Fruit fly (Drosophila melanogaster) whole organism, embryonic: Measurements from ENCODE around the gene CG31886.

ENCODE experiments used
- Antp ChIP-seq: fragments of 200-800 bp; sonication (Bioruptor generic); optimal IDR thresholded peaks from 3 replicates; lab custom pipeline; 2016; ENCODE audit warnings: missing biosample characterization, missing genetic modification characterization
- CG10959 ChIP-seq: fragments of 200-800 bp; sonication (Bioruptor generic); IDR thresholded peaks from 2 replicates; pipeline ENCODE4 v1.3.6; 2022; ENCODE audit warnings: missing biosample characterization, missing genetic modification characterization
- CG12071 ChIP-seq: fragments of 200-800 bp; sonication (Bioruptor generic); optimal IDR thresholded peaks from 3 replicates; lab custom pipeline; 2018; ENCODE audit warnings: missing biosample characterization, mild to moderate bottlenecking, missing genetic modification characterization
- CG13296 ChIP-seq: fragments of 200-800 bp; sonication (Bioruptor generic); optimal IDR thresholded peaks from 3 replicates; lab custom pipeline; 2018; ENCODE audit warnings: missing biosample characterization, mild to moderate bottlenecking, missing genetic modification characterization
- CG14965 ChIP-seq: fragments of 200-800 bp; sonication (Bioruptor generic); optimal IDR thresholded peaks from 2 replicates; lab custom pipeline; 2016; ENCODE audit warnings: missing biosample characterization, missing genetic modification characterization, borderline replicate concordance
- CG15073 ChIP-seq: fragments of 200-800 bp; sonication (Bioruptor generic); optimal IDR thresholded peaks from 2 replicates; lab custom pipeline; 2016; ENCODE audit warnings: missing biosample characterization, missing genetic modification characterization
- CG15601 ChIP-seq: fragments of 200-800 bp; sonication (Bioruptor generic); optimal IDR thresholded peaks from 3 replicates; lab custom pipeline; 2019; ENCODE audit warnings: missing biosample characterization, mild to moderate bottlenecking, missing genetic modification characterization, moderate library complexity
- CG17328 ChIP-seq: fragments of 200-800 bp; sonication (Bioruptor generic); IDR thresholded peaks from 2 replicates; pipeline ENCODE4 v1.3.6; 2022; ENCODE audit warnings: missing biosample characterization, missing genetic modification characterization
- CG17568 ChIP-seq: fragments of 200-800 bp; sonication (Bioruptor generic); optimal IDR thresholded peaks from 2 replicates; lab custom pipeline; 2018; ENCODE audit warnings: missing biosample characterization, mild to moderate bottlenecking, missing genetic modification characterization, moderate library complexity
- CG30431 ChIP-seq: fragments of 200-800 bp; sonication (Bioruptor generic); optimal IDR thresholded peaks from 2 replicates; lab custom pipeline; 2017; ENCODE audit warnings: missing biosample characterization, missing genetic modification characterization
- CG31388 ChIP-seq: fragments of 200-800 bp; sonication (Bioruptor generic); optimal IDR thresholded peaks from 2 replicates; lab custom pipeline; 2016; ENCODE audit warnings: missing biosample characterization, missing genetic modification characterization
- CG3163 ChIP-seq: fragments of 200-800 bp; sonication (Bioruptor generic); optimal IDR thresholded peaks from 3 replicates; lab custom pipeline; 2016; ENCODE audit warnings: missing biosample characterization, missing genetic modification characterization
- CG32532 ChIP-seq: fragments of 200-800 bp; sonication (Bioruptor generic); IDR thresholded peaks from 2 replicates; pipeline ENCODE4 v1.3.6; 2022; ENCODE audit warnings: missing biosample characterization, missing genetic modification characterization
- CG7556 ChIP-seq: fragments of 200-800 bp; sonication (Bioruptor generic); optimal IDR thresholded peaks from 2 replicates; lab custom pipeline; 2017; ENCODE audit warnings: missing biosample characterization, mild to moderate bottlenecking, missing genetic modification characterization
- CG9609 ChIP-seq: fragments of 200-800 bp; sonication (Bioruptor generic); optimal IDR thresholded peaks from 3 replicates; lab custom pipeline; 2016; ENCODE audit warnings: missing biosample characterization, missing genetic modification characterization
- CG9797 ChIP-seq: fragments of 200-800 bp; sonication (Bioruptor generic); optimal IDR thresholded peaks from 3 replicates; lab custom pipeline; 2018; ENCODE audit warnings: missing biosample characterization, mild to moderate bottlenecking, missing genetic modification characterization
- CHES-1-like ChIP-seq: fragments of 200-800 bp; sonication (Bioruptor generic); optimal IDR thresholded peaks from 2 replicates; lab custom pipeline; 2016; ENCODE audit warnings: missing biosample characterization, missing genetic modification characterization
- Dad ChIP-seq: fragments of 200-800 bp; sonication (Bioruptor generic); optimal IDR thresholded peaks from 3 replicates; lab custom pipeline; 2016; ENCODE audit warnings: missing biosample characterization, missing genetic modification characterization
- Dip2 ChIP-seq: fragments of 200-800 bp; sonication (Bioruptor generic); IDR thresholded peaks from 2 replicates; pipeline ENCODE4 v1.3.6; 2022; ENCODE audit warnings: missing biosample characterization, missing genetic modification characterization
- Fer1 ChIP-seq: fragments of 200-800 bp; sonication (Bioruptor generic); optimal IDR thresholded peaks from 2 replicates; lab custom pipeline; 2017; ENCODE audit warnings: missing biosample characterization, mild to moderate bottlenecking, missing genetic modification characterization
- Gsc ChIP-seq: fragments of 200-800 bp; sonication (Bioruptor generic); IDR thresholded peaks from 2 replicates; pipeline ENCODE4 v1.3.6; 2022; ENCODE audit warnings: missing biosample characterization, missing genetic modification characterization
- H2.0 ChIP-seq: fragments of 200-800 bp; sonication (Bioruptor generic); IDR thresholded peaks from 2 replicates; pipeline ENCODE4 v1.3.6; 2022; ENCODE audit warnings: missing biosample characterization, missing genetic modification characterization
- Hr78 ChIP-seq, 2 experiments: fragments of 200-800 bp in 1 of 2; fragments of >200 bp in 1 of 2; sonication (Bioruptor generic) in 1 of 2; optimal IDR thresholded peaks; 2 replicates each; lab custom pipeline; 2017 to 2019; ENCODE audit warnings: missing biosample characterization in 2 of 2, missing genetic modification characterization in 2 of 2, mild to moderate bottlenecking in 1 of 2, moderate library complexity in 1 of 2
- Jarid2 ChIP-seq: fragments of 200-800 bp; sonication (Bioruptor generic); optimal IDR thresholded peaks from 3 replicates; lab custom pipeline; 2017; ENCODE audit warnings: mild to moderate bottlenecking, missing biosample characterization, missing genetic modification reagents, missing genetic modification characterization
- Opbp ChIP-seq: fragments of 200-800 bp; sonication (Bioruptor generic); IDR thresholded peaks from 3 replicates; pipeline ENCODE4 v1.3.6; 2022; ENCODE audit warnings: missing biosample characterization, missing genetic modification characterization; ENCODE audit not compliant: partially characterized antibody
- Sox102F ChIP-seq: fragments of 200-800 bp; sonication (Bioruptor generic); optimal IDR thresholded peaks from 2 replicates; lab custom pipeline; 2018; ENCODE audit warnings: missing biosample characterization, mild to moderate bottlenecking, missing genetic modification characterization, moderate library complexity
- Xbp1 ChIP-seq: fragments of 200-800 bp; sonication (Bioruptor generic); optimal IDR thresholded peaks from 3 replicates; lab custom pipeline; 2016; ENCODE audit warnings: missing biosample characterization, mild to moderate bottlenecking, missing genetic modification characterization
- corto ChIP-seq: fragments of 200-800 bp; sonication (Bioruptor generic); optimal IDR thresholded peaks from 2 replicates; lab custom pipeline; 2016; ENCODE audit warnings: missing biosample characterization, mild to moderate bottlenecking, missing genetic modification characterization, moderate library complexity
- crc ChIP-seq: fragments of 200-800 bp; sonication (Bioruptor generic); optimal IDR thresholded peaks from 2 replicates; lab custom pipeline; 2016; ENCODE audit warnings: missing biosample characterization, missing genetic modification characterization
- dmrt11E ChIP-seq: fragments of 200-800 bp; sonication (Bioruptor generic); optimal IDR thresholded peaks from 3 replicates; lab custom pipeline; 2018; ENCODE audit warnings: missing biosample characterization, mild to moderate bottlenecking, missing genetic modification characterization, moderate library complexity
- exex ChIP-seq: fragments of 200-800 bp; sonication (Bioruptor generic); optimal IDR thresholded peaks from 4 replicates; lab custom pipeline; 2018; ENCODE audit warnings: missing biosample characterization, mild to moderate bottlenecking, missing genetic modification characterization, moderate library complexity
- gce ChIP-seq: fragments of 200-800 bp; sonication (Bioruptor generic); IDR thresholded peaks from 3 replicates; pipeline ENCODE4 v1.3.6; 2022; ENCODE audit warnings: missing biosample characterization, missing genetic modification characterization
- gcm2 ChIP-seq: fragments of 200-800 bp; sonication (Bioruptor generic); optimal IDR thresholded peaks from 2 replicates; lab custom pipeline; 2016; ENCODE audit warnings: missing biosample characterization, missing genetic modification characterization
- grn ChIP-seq: fragments of 200-800 bp; sonication (Bioruptor generic); optimal IDR thresholded peaks from 3 replicates; lab custom pipeline; 2017; ENCODE audit warnings: missing biosample characterization, missing genetic modification characterization
- gt ChIP-seq: fragments of 200-800 bp; sonication (Bioruptor generic); IDR thresholded peaks from 2 replicates; pipeline ENCODE4 v1.3.6; 2022; ENCODE audit warnings: missing biosample characterization, missing genetic modification characterization
- hb ChIP-seq: fragments of 200-800 bp; sonication (Bioruptor generic); IDR thresholded peaks from 3 replicates; pipeline ENCODE4 v1.3.6; 2022; ENCODE audit warnings: missing biosample characterization, missing genetic modification characterization; ENCODE audit not compliant: partially characterized antibody
- hkb ChIP-seq, 2 experiments: fragments of 200-800 bp in 1 of 2; fragments of >200 bp in 1 of 2; sonication (Bioruptor generic) in 1 of 2; IDR thresholded peaks in 1 of 2; optimal IDR thresholded peaks in 1 of 2; 2 replicates each; pipeline versions ENCODE4 v1.3.6 to Lab custom; 2017 to 2022; ENCODE audit warnings: missing biosample characterization in 1 of 2, missing genetic modification characterization in 1 of 2
- inv ChIP-seq: fragments of 200-800 bp; sonication (Bioruptor generic); IDR thresholded peaks from 2 replicates; pipeline ENCODE4 v1.3.6; 2022; ENCODE audit warnings: missing biosample characterization, missing genetic modification characterization; ENCODE audit not compliant: partially characterized antibody
- jigr1 ChIP-seq: fragments of 200-800 bp; sonication (Bioruptor generic); IDR thresholded peaks from 3 replicates; pipeline ENCODE4 v1.3.6; 2022; ENCODE audit warnings: missing biosample characterization, missing genetic modification characterization
- maf-S ChIP-seq: fragments of 200-800 bp; sonication (Bioruptor generic); optimal IDR thresholded peaks from 2 replicates; lab custom pipeline; 2016; ENCODE audit warnings: missing biosample characterization, missing genetic modification characterization
- nerfin-2 ChIP-seq: fragments of 200-800 bp; sonication (Bioruptor generic); IDR thresholded peaks from 2 replicates; pipeline ENCODE4 v1.3.6; 2022; ENCODE audit warnings: missing biosample characterization, missing genetic modification characterization; ENCODE audit not compliant: partially characterized antibody
- pan ChIP-seq, 4 experiments: fragments of >200 bp in 3 of 4; fragments of 200-800 bp in 1 of 4; sonication (Bioruptor generic) in 1 of 4; optimal IDR thresholded peaks in 3 of 4; IDR thresholded peaks in 1 of 4; 2 replicates each; pipeline versions ENCODE4 v1.3.6 to Lab custom; 2017 to 2022; ENCODE audit warnings: missing biosample characterization in 2 of 4, missing genetic modification characterization in 2 of 4, mixed read lengths in 1 of 4
- sens-2 ChIP-seq: fragments of 200-800 bp; sonication (Bioruptor generic); IDR thresholded peaks from 2 replicates; pipeline ENCODE4 v1.3.6; 2022; ENCODE audit warnings: missing biosample characterization, missing genetic modification characterization
- so ChIP-seq: fragments of 200-800 bp; sonication (Bioruptor generic); IDR thresholded peaks from 3 replicates; pipeline ENCODE4 v1.3.6; 2022; ENCODE audit warnings: missing biosample characterization, missing genetic modification characterization
- tna ChIP-seq: fragments of 200-800 bp; sonication (Bioruptor generic); IDR thresholded peaks from 2 replicates; pipeline ENCODE4 v1.3.6; 2022; ENCODE audit warnings: missing biosample characterization, missing genetic modification characterization; ENCODE audit not compliant: partially characterized antibody
- vnd ChIP-seq: fragments of 200-800 bp; sonication (Bioruptor generic); IDR thresholded peaks from 3 replicates; pipeline ENCODE4 v1.3.6; 2022; ENCODE audit warnings: missing biosample characterization, missing genetic modification characterization; ENCODE audit not compliant: partially characterized antibody
- vvl ChIP-seq: fragments of 200-800 bp; sonication (Bioruptor generic); IDR thresholded peaks from 2 replicates; pipeline ENCODE4 v1.3.6; 2022; ENCODE audit warnings: missing biosample characterization, missing genetic modification characterization
- zen2 ChIP-seq: fragments of 200-800 bp; sonication (Bioruptor generic); IDR thresholded peaks from 3 replicates; pipeline ENCODE4 v1.3.6; 2022; ENCODE audit warnings: missing biosample characterization, missing genetic modification characterization; ENCODE audit not compliant: partially characterized antibody

Gene CG31886

DNA sequence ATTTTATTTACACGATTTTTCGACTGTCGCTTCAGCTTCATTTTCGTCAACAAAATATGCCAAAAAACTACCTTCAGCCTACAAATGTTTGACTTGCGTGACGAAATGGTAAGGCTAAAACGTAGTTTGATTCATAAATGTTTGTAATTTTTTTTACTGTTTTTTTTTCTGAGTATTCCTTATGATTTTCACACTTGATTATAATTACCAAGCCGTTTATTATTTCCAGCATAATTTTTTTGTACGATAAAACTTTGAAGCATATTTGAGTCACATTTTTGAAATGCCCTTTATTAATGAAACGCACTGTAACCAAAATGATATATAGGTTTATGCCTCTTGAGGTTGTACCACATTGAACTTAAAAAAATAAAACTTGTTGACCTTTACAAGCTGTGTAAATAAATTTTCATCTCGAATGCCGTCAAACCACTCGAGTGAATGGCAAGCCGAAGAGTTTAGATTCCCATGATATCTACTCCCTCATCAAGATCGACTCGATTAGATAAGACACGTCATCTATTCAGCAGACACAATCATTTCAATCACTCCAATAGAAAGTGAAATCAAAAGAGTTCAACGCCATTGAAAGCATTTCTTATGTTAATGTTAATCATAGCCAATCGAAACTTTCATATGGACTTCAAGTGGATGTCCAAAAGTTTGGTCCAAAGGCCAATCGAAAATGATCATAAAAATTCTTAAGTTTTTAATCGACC is 23.9 kb upstream of the CG31886 start (continued):
- TF ChIP-seq Fer1 (GFP tag; lab: Kevin White, UChicago) (peak; percentile 46), CG17568 (GFP tag; lab: Kevin White, UChicago) (no peak), gcm2 (GFP tag; lab: Kevin White, UChicago) (no peak), sens-2 (GFP tag; lab: Robert Waterston, UW) (0 out of 2 replicates have a peak, but pooled peaks have one; percentile 30), tna (no peak), so (GFP tag; lab: Robert Waterston, UW) (peak; percentile 70; the same call in 1 of the 3 replicates), Xbp1 (GFP tag; lab: Kevin White, UChicago) (peak; percentile 51), CG31388 (GFP tag; lab: Kevin White, UChicago) (no peak), Dad (GFP tag; lab: Kevin White, UChicago) (no peak), gt (GFP tag; lab: Robert Waterston, UW) (no peak), CG30431 (GFP tag; lab: Kevin White, UChicago) (no peak), inv (GFP tag; lab: Robert Waterston, UW) (no peak), CG9797 (GFP tag; lab: Kevin White, UChicago) (no peak), pan (optimal IDR thresholded peaks at IDR 0.05; lab: Kevin White, UChicago) (no peak), pan (GFP tag; optimal IDR thresholded peaks at IDR 0.05 in 1 of 2, IDR thresholded peaks at IDR 0.05 in 1 of 2) (peak in 1 of 2 experiments; percentile 60), dmrt11E (tag; lab: Kevin White, UChicago) (no peak), jigr1 (GFP tag; lab: Robert Waterston, UW) (no peak), nerfin-2 (GFP tag; lab: Robert Waterston, UW) (no peak), CG12071 (GFP tag; lab: Kevin White, UChicago) (no peak), Sox102F (peak; percentile 69), maf-S (GFP tag; lab: Kevin White, UChicago) (peak; percentile 44), crc (GFP tag; lab: Kevin White, UChicago) (no peak), CG10959 (GFP tag; lab: Robert Waterston, UW) (no peak), zen2 (GFP tag; lab: Robert Waterston, UW) (no peak), Hr78 (GFP tag; optimal IDR thresholded peaks at IDR 0.05; lab: Kevin White, UChicago) (peak in 1 of 2 experiments; percentile 67), CG14965 (GFP tag; lab: Kevin White, UChicago) (no peak), CG9609 (no peak), Dip2 (GFP tag; lab: Robert Waterston, UW) (no peak), H2.0 (GFP tag; lab: Robert Waterston, UW) (peak; percentile 15; the same call in 1 of the 2 replicates), corto (GFP tag; lab: Kevin White, UChicago) (no peak), Jarid2 (no peak), CG15601 (no peak), CG3163 (no peak), CG32532 (GFP tag; lab: Robert Waterston, UW) (peak; percentile 50; the same call in 1 of the 2 replicates), exex (tag; lab: Kevin White, UChicago) (no peak), CG13296 (GFP tag; lab: Kevin White, UChicago) (peak; percentile 63), CG17328 (GFP tag; lab: Robert Waterston, UW) (peak; percentile 52), Opbp (no peak), CHES-1-like (GFP tag; lab: Kevin White, UChicago) (peak; percentile 6), vvl (GFP tag; lab: Robert Waterston, UW) (no peak; the same call in 1 of the 2 replicates), vnd (GFP tag; lab: Robert Waterston, UW) (no peak), grn (peak; percentile 84), Antp (peak; percentile 22), CG7556 (GFP tag; lab: Kevin White, UChicago) (peak; percentile 40), hb (no peak), CG15073 (GFP tag; lab: Kevin White, UChicago) (no peak), Gsc (GFP tag; lab: Robert Waterston, UW) (no peak), hkb (optimal IDR thresholded peaks at IDR 0.05; lab: Kevin White, UChicago) (no peak), hkb (GFP tag; IDR thresholded peaks at IDR 0.05; lab: Robert Waterston, UW) (peak; percentile 73), gce (no peak)
